Worm (Caenorhabditis elegans) whole organism, L2 larva: ENCODE data around the gene F35C5.12.

Experiments used
- F13H6.1 ChIP-seq: sonication (generic microtip); optimal IDR thresholded peaks from 2 replicates; lab custom pipeline; 2016; ENCODE audit warnings: missing genetic modification characterization, missing compliant biosample characterization
- Y55F3AM.14 ChIP-seq: fragments of 200-800 bp; sonication (Bioruptor generic); optimal IDR thresholded peaks from 2 replicates; lab custom pipeline; 2018; ENCODE audit warnings: mild to moderate bottlenecking, missing genetic modification characterization, missing compliant biosample characterization
- ZK546.5 ChIP-seq: sonication (generic microtip); optimal IDR thresholded peaks from 2 replicates; lab custom pipeline; 2017; ENCODE audit warnings: missing biosample characterization, missing genetic modification characterization
- alr-1 ChIP-seq: fragments of 150-350 bp; optimal IDR thresholded peaks from 2 replicates; lab custom pipeline; 2014; ENCODE audit warnings: missing biosample characterization, missing genetic modification characterization
- aly-2 ChIP-seq: fragments of 150-350 bp; optimal IDR thresholded peaks from 2 replicates; lab custom pipeline; 2014; ENCODE audit warnings: missing biosample characterization, missing genetic modification characterization
- ama-1 ChIP-seq: fragments of 150-350 bp; optimal IDR thresholded peaks from 2 replicates; lab custom pipeline; 2018; ENCODE audit warnings: inconsistent platforms
- blmp-1 ChIP-seq: sonication (generic microtip); optimal IDR thresholded peaks from 2 replicates; lab custom pipeline; 2017; ENCODE audit warnings: missing genetic modification characterization, mild to moderate bottlenecking, missing compliant biosample characterization, antibody characterized with exemption, moderate library complexity; ENCODE audit not compliant: insufficient read depth
- ceh-16 ChIP-seq: fragments of 150-350 bp; optimal IDR thresholded peaks from 2 replicates; lab custom pipeline; 2014; ENCODE audit warnings: missing biosample characterization, missing genetic modification characterization
- crh-2 ChIP-seq: sonication (generic microtip); optimal IDR thresholded peaks from 2 replicates; lab custom pipeline; 2017; ENCODE audit warnings: missing biosample characterization, missing genetic modification characterization
- dmd-4 ChIP-seq: sonication (generic microtip); optimal IDR thresholded peaks from 2 replicates; lab custom pipeline; 2017; ENCODE audit warnings: missing biosample characterization, missing genetic modification characterization
- elt-1 ChIP-seq: fragments of 150-350 bp; optimal IDR thresholded peaks from 2 replicates; lab custom pipeline; 2014; ENCODE audit warnings: missing biosample characterization, missing genetic modification characterization
- elt-3 ChIP-seq: sonication (generic microtip); optimal IDR thresholded peaks from 2 replicates; lab custom pipeline; 2017; ENCODE audit warnings: missing biosample characterization, missing genetic modification characterization
- fos-1 ChIP-seq: fragments of 150-350 bp; optimal IDR thresholded peaks from 2 replicates; lab custom pipeline; 2014; ENCODE audit warnings: missing biosample characterization, missing genetic modification characterization
- gmeb-1 ChIP-seq: fragments of 150-350 bp; optimal IDR thresholded peaks from 2 replicates; lab custom pipeline; 2014; ENCODE audit warnings: missing biosample characterization, missing genetic modification characterization
- lin-13 ChIP-seq: fragments of 150-350 bp; optimal IDR thresholded peaks from 2 replicates; lab custom pipeline; 2014; ENCODE audit warnings: missing biosample characterization, missing genetic modification reagents, missing genetic modification characterization
- lsy-2 ChIP-seq, 2 experiments: fragments of 150-350 bp in 1 of 2; sonication (generic microtip) in 1 of 2; optimal IDR thresholded peaks; 2 replicates each; lab custom pipeline; 2014 to 2017; ENCODE audit warnings: missing biosample characterization in 2 of 2, missing genetic modification characterization in 2 of 2
- nhr-11 ChIP-seq: fragments of 150-350 bp; optimal IDR thresholded peaks from 2 replicates; lab custom pipeline; 2014; ENCODE audit warnings: missing biosample characterization, missing genetic modification characterization
- nhr-12 ChIP-seq: fragments of 150-350 bp; optimal IDR thresholded peaks from 2 replicates; lab custom pipeline; 2014; ENCODE audit warnings: missing biosample characterization, missing genetic modification characterization
- nhr-21 ChIP-seq: fragments of 150-350 bp; optimal IDR thresholded peaks from 2 replicates; lab custom pipeline; 2014; ENCODE audit warnings: missing biosample characterization, missing genetic modification characterization
- nhr-23 ChIP-seq: fragments of 150-350 bp; optimal IDR thresholded peaks from 2 replicates; lab custom pipeline; 2014; ENCODE audit warnings: missing biosample characterization, missing genetic modification reagents, missing genetic modification characterization
- nhr-237 ChIP-seq: fragments of 150-350 bp; optimal IDR thresholded peaks from 2 replicates; lab custom pipeline; 2014; ENCODE audit warnings: missing biosample characterization, missing genetic modification characterization
- nhr-25 ChIP-seq: fragments of 150-350 bp; sonication (generic microtip); optimal IDR thresholded peaks from 3 replicates; lab custom pipeline; 2014; ENCODE audit warnings: missing biosample characterization, missing genetic modification characterization
- nhr-6 ChIP-seq: fragments of 150-350 bp; optimal IDR thresholded peaks from 2 replicates; lab custom pipeline; 2014; ENCODE audit warnings: missing biosample characterization, missing genetic modification characterization
- nhr-77 ChIP-seq: fragments of 150-350 bp; optimal IDR thresholded peaks from 2 replicates; lab custom pipeline; 2014; ENCODE audit warnings: missing biosample characterization, missing genetic modification characterization
- peb-1 ChIP-seq: fragments of 150-350 bp; optimal IDR thresholded peaks from 2 replicates; lab custom pipeline; 2014; ENCODE audit warnings: missing biosample characterization, missing genetic modification characterization
- sem-4 ChIP-seq: fragments of 150-350 bp; optimal IDR thresholded peaks from 2 replicates; lab custom pipeline; 2014; ENCODE audit warnings: missing biosample characterization, missing genetic modification reagents, missing genetic modification characterization
- skn-1 ChIP-seq: sonication (generic microtip); optimal IDR thresholded peaks from 2 replicates; lab custom pipeline; 2017; ENCODE audit warnings: missing biosample characterization, missing genetic modification characterization
- sma-3 ChIP-seq: sonication (generic microtip); optimal IDR thresholded peaks from 2 replicates; lab custom pipeline; 2016; ENCODE audit warnings: missing genetic modification reagents, missing genetic modification characterization, missing compliant biosample characterization
- sma-9 ChIP-seq, 2 experiments: fragments of 150-350 bp in 1 of 2; sonication (generic microtip) in 1 of 2; optimal IDR thresholded peaks; 2 replicates each; lab custom pipeline; 2014 to 2016; ENCODE audit warnings: missing genetic modification characterization in 2 of 2, mild to moderate bottlenecking in 1 of 2, missing biosample characterization in 1 of 2, missing compliant biosample characterization in 1 of 2, missing genetic modification reagents in 1 of 2, moderate library complexity in 1 of 2
- snpc-4 ChIP-seq: fragments of 150-350 bp; optimal IDR thresholded peaks from 2 replicates; lab custom pipeline; 2014; ENCODE audit warnings: missing biosample characterization, missing genetic modification characterization
- unc-39 ChIP-seq: fragments of 150-350 bp; optimal IDR thresholded peaks from 2 replicates; lab custom pipeline; 2014; ENCODE audit warnings: missing biosample characterization, missing genetic modification characterization
- unc-55 ChIP-seq: fragments of 150-350 bp; sonication (generic microtip); optimal IDR thresholded peaks from 3 replicates; lab custom pipeline; 2014; ENCODE audit warnings: missing biosample characterization, missing genetic modification reagents, missing genetic modification characterization
- zag-1 ChIP-seq: fragments of 150-350 bp; optimal IDR thresholded peaks from 2 replicates; lab custom pipeline; 2014; ENCODE audit warnings: missing biosample characterization, missing genetic modification characterization
- ztf-1 ChIP-seq: fragments of 200-800 bp; sonication (Bioruptor generic); conservative IDR thresholded peaks from 2 replicates; pipeline ENCODE4 v1.3.6; 2022; ENCODE audit warnings: missing genetic modification characterization, missing compliant biosample characterization
- ztf-11 ChIP-seq: sonication (generic microtip); optimal IDR thresholded peaks from 2 replicates; lab custom pipeline; 2017; ENCODE audit warnings: missing biosample characterization, missing genetic modification characterization
- ztf-4 ChIP-seq: fragments of 150-350 bp; optimal IDR thresholded peaks from 2 replicates; lab custom pipeline; 2014; ENCODE audit warnings: missing biosample characterization, missing genetic modification characterization

The F35C5.12 gene

DNA sequence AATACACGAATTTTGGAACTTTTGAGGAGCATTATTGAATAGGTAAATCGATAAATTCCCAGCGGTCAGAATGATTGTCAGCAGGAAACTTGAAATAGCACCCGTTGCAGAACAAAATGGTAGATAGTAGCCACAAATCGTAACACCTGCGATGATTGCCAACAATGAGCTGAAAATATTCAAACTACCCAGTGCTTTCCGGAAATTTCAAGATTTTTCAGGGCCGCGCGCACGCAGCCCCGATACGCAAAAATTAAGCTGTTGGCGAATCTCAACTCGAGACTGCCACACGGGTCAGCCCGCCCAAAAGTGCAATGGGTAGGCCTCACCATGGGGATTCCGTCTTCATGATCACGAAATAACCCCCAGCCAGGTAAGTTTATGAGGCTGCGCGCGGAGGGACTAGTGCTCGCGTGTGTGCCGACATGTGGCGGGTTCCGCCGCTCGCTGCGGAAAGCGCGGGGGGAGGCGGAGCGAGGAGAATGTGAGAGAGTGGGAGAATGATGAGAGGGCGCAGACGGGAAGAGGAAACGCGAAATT, 30.3 kb upstream of the F35C5.12 start (continued):
- TF ChIP-seq nhr-21 (tag; lab: Kevin White, UChicago) (peak; percentile 95), dmd-4 (tag; lab: Kevin White, UChicago) (no peak), nhr-237 (tag; lab: Kevin White, UChicago) (peak; percentile 70), nhr-23 (no peak), aly-2 (tag; lab: Kevin White, UChicago) (no peak), alr-1 (tag; lab: Kevin White, UChicago) (no peak), crh-2 (peak; percentile 92), lin-13 (GFP tag; lab: Kevin White, UChicago) (peak; percentile 90), Y55F3AM.14 (GFP tag; lab: Kevin White, UChicago) (peak; percentile 89), unc-39 (tag; lab: Kevin White, UChicago) (no peak), peb-1 (no peak), ztf-4 (tag; lab: Kevin White, UChicago) (peak; percentile 76), ceh-16 (tag; lab: Kevin White, UChicago) (peak; percentile 98), skn-1 (tag; lab: Kevin White, UChicago) (peak; percentile 22), ztf-1 (GFP tag; lab: Robert Waterston, UW) (no peak), zag-1 (tag; lab: Kevin White, UChicago) (peak; percentile 78), gmeb-1 (tag; lab: Kevin White, UChicago) (peak; percentile 82), sma-9 (GFP tag; optimal IDR thresholded peaks at IDR 0.05; lab: Kevin White, UChicago) (peak; percentile 88), sma-9 (tag; optimal IDR thresholded peaks at IDR 0.05; lab: Kevin White, UChicago) (no peak)

DNA sequence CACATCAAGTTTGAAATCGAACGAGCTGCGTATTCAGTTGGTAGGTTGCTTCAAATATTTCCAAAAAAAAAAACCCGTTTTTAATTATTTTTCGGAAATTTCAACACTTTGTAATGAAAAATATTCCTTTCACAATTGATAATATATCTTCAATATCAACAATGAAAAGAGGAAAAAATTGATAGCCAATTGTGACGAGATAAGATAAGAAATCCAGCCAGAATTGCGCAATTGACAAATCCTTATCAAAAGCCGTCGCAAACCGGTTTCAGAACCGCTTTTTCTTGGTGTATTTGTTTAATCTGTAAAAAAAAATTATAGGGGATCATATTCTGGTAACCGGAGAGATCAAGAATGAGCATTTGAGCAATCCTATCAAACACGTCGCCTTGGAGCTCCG, 28.1 kb upstream of the F35C5.12 start:
- TF ChIP-seq nhr-21 (tag; lab: Kevin White, UChicago), result no peak
- no peak for TF ChIP-seq zag-1 (tag; lab: Kevin White, UChicago)
- no peak for TF ChIP-seq F13H6.1
- TF ChIP-seq nhr-12 (tag; lab: Kevin White, UChicago), result no peak
- TF ChIP-seq nhr-11, result no peak
- TF ChIP-seq ztf-11 (tag; lab: Kevin White, UChicago), result no peak
- no peak for TF ChIP-seq nhr-237 (tag; lab: Kevin White, UChicago)
- TF ChIP-seq skn-1 (tag; lab: Kevin White, UChicago), result no peak
- no peak for TF ChIP-seq unc-55 (GFP tag; lab: Kevin White, UChicago)
- TF ChIP-seq crh-2, result no peak
- TF ChIP-seq ZK546.5, result no peak
- TF ChIP-seq alr-1 (tag; lab: Kevin White, UChicago), result no peak
- TF ChIP-seq nhr-77 (tag; lab: Kevin White, UChicago), result no peak
- TF ChIP-seq gmeb-1 (tag; lab: Kevin White, UChicago), result no peak
- no peak for TF ChIP-seq ama-1 (lab: Kevin White, UChicago)
- TF ChIP-seq sma-3, result no peak

DNA sequence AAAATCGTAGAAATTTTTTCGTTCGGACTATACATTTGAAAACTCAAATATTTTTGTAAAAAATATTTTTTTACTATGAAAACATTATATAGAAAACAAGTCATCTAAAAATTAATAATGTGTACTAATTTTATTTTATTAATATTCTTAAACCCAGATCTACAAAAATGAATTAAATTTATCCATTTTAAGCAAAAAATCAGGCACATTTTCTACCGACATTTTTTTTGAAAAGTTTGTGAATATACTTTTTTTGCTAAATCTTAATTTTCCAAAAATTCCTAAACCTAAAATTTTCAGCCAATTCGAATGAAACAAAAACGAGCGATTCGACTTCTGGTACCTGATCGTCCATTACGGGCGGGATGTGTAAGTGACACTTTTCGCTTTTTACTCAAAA, 25.4 kb upstream of the F35C5.12 start, which contains the start of gene arrd-10:
arrd-10 (plus strand) TSS at position 301 of the 400 bp plus-strand sequence.
- TF ChIP-seq elt-1 (tag; lab: Kevin White, UChicago) (no peak), sem-4 (no peak), elt-3 (tag; lab: Kevin White, UChicago) (no peak), nhr-6 (tag; lab: Kevin White, UChicago) (no peak), nhr-23 (no peak), ama-1 (lab: Kevin White, UChicago) (no peak), nhr-237 (tag; lab: Kevin White, UChicago) (no peak), unc-39 (tag; lab: Kevin White, UChicago) (no peak), lsy-2 (tag; optimal IDR thresholded peaks at IDR 0.05; lab: Kevin White, UChicago) (no peak), blmp-1 (tag; lab: Kevin White, UChicago) (no peak), snpc-4 (tag; lab: Kevin White, UChicago) (no peak), Y55F3AM.14 (GFP tag; lab: Kevin White, UChicago) (no peak)

DNA sequence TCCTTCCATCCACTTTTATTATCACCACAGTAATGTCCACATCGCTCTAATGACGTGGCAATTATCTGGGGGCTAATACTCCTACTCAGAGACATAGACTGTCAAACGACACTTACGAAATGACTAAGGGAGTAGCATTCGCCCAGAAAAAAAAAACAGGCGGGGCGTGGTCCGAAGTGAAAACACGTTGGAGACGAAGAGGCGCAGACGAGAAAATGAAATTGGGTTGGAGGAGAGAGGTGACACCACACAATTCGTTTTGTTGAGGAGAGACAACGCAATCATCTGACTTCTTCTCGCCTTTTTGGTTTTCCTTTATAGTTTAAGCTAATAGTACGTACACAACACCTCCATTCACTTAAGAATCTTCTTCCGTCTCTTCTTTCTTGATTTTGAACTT, 24.8 kb upstream of the F35C5.12 start:
- TF ChIP-seq fos-1, result peak; percentile 26
- TF ChIP-seq ceh-16 (tag; lab: Kevin White, UChicago), result no peak
- TF ChIP-seq nhr-6 (tag; lab: Kevin White, UChicago), result no peak
- TF ChIP-seq nhr-25 (tag; lab: Kevin White, UChicago), result peak; percentile 21
- TF ChIP-seq lin-13 (GFP tag; lab: Kevin White, UChicago), result no peak
- peak; percentile 8 for TF ChIP-seq crh-2
- TF ChIP-seq blmp-1 (tag; lab: Kevin White, UChicago), result peak; percentile 26
- peak; percentile 23 for TF ChIP-seq sem-4
- no peak for TF ChIP-seq peb-1
- TF ChIP-seq sma-3, result peak; percentile 1
